Worm (Caenorhabditis elegans) whole organism, late embryonic: ENCODE data around the gene T04C12.1.

ENCODE experiments used
- C08G9.2 ChIP-seq: sonication (generic microtip); optimal IDR thresholded peaks from 2 replicates; lab custom pipeline; 2016; ENCODE audit warnings: mild to moderate bottlenecking, missing genetic modification characterization, moderate library complexity, missing compliant biosample characterization
- T23F11.4 ChIP-seq: fragments of 200-800 bp; sonication (Bioruptor generic); optimal IDR thresholded peaks from 2 replicates; lab custom pipeline; 2018; ENCODE audit warnings: mild to moderate bottlenecking, missing genetic modification characterization, missing compliant biosample characterization
- ceh-14 ChIP-seq: sonication (generic microtip); optimal IDR thresholded peaks from 2 replicates; lab custom pipeline; 2016; ENCODE audit warnings: missing genotype, missing genetic modification characterization, missing compliant biosample characterization
- ceh-18 ChIP-seq: sonication (generic microtip); optimal IDR thresholded peaks from 2 replicates; lab custom pipeline; 2016; ENCODE audit warnings: missing genetic modification characterization, missing compliant biosample characterization
- ceh-19 ChIP-seq: fragments of 200-800 bp; sonication (Bioruptor generic); optimal IDR thresholded peaks from 2 replicates; lab custom pipeline; 2018; ENCODE audit warnings: mild to moderate bottlenecking, missing genetic modification characterization, missing compliant biosample characterization
- ceh-30 ChIP-seq: fragments of 150-350 bp; optimal IDR thresholded peaks from 2 replicates; lab custom pipeline; 2014; ENCODE audit warnings: missing biosample characterization, missing genetic modification characterization
- ceh-31 ChIP-seq: sonication (generic microtip); optimal IDR thresholded peaks from 2 replicates; lab custom pipeline; 2016; ENCODE audit warnings: missing genetic modification characterization, missing compliant biosample characterization
- ceh-34 ChIP-seq: sonication (generic microtip); optimal IDR thresholded peaks from 2 replicates; lab custom pipeline; 2016; ENCODE audit warnings: mild to moderate bottlenecking, missing genetic modification characterization, missing compliant biosample characterization
- ceh-9 ChIP-seq: sonication (generic microtip); optimal IDR thresholded peaks from 2 replicates; lab custom pipeline; 2016; ENCODE audit warnings: mild to moderate bottlenecking, missing genetic modification characterization, inconsistent platforms, missing compliant biosample characterization
- dmd-4 ChIP-seq: sonication (generic microtip); optimal IDR thresholded peaks from 2 replicates; lab custom pipeline; 2016; ENCODE audit warnings: borderline replicate concordance, missing genetic modification characterization, missing compliant biosample characterization
- elt-2 ChIP-seq: sonication (generic microtip); optimal IDR thresholded peaks from 2 replicates; lab custom pipeline; 2016; ENCODE audit warnings: missing genetic modification reagents, missing genetic modification characterization, missing compliant biosample characterization
- ets-4 ChIP-seq: sonication (generic microtip); optimal IDR thresholded peaks from 2 replicates; lab custom pipeline; 2016; ENCODE audit warnings: missing genetic modification characterization, missing compliant biosample characterization
- eyg-1 ChIP-seq: sonication (generic microtip); optimal IDR thresholded peaks from 2 replicates; lab custom pipeline; 2016; ENCODE audit warnings: missing genotype, missing genetic modification characterization, missing compliant biosample characterization
- fkh-6 ChIP-seq: sonication (generic microtip); optimal IDR thresholded peaks from 2 replicates; lab custom pipeline; 2016; ENCODE audit warnings: missing genetic modification characterization, missing compliant biosample characterization
- gmeb-2 ChIP-seq: sonication (generic microtip); optimal IDR thresholded peaks from 2 replicates; lab custom pipeline; 2016; ENCODE audit warnings: missing genetic modification characterization, inconsistent platforms, missing compliant biosample characterization
- hlh-15 ChIP-seq: sonication (generic microtip); optimal IDR thresholded peaks from 2 replicates; lab custom pipeline; 2016; ENCODE audit warnings: missing genetic modification characterization, missing compliant biosample characterization
- hlh-30 ChIP-seq: sonication (generic microtip); optimal IDR thresholded peaks from 2 replicates; lab custom pipeline; 2017; ENCODE audit warnings: antibody characterized with exemption, missing genetic modification characterization, missing compliant biosample characterization; ENCODE audit not compliant: insufficient read depth
- mec-3 ChIP-seq: sonication (generic microtip); optimal IDR thresholded peaks from 2 replicates; lab custom pipeline; 2016; ENCODE audit warnings: borderline replicate concordance, missing genetic modification characterization, missing compliant biosample characterization
- nfya-1 ChIP-seq: sonication (generic microtip); optimal IDR thresholded peaks from 2 replicates; lab custom pipeline; 2017; ENCODE audit warnings: missing genetic modification characterization, mild to moderate bottlenecking, missing compliant biosample characterization, antibody characterized with exemption, moderate library complexity
- nhr-11 ChIP-seq: fragments of 150-350 bp; optimal IDR thresholded peaks from 2 replicates; lab custom pipeline; 2014; ENCODE audit warnings: missing biosample characterization, missing genetic modification characterization
- nhr-232 ChIP-seq: sonication (generic microtip); optimal IDR thresholded peaks from 2 replicates; lab custom pipeline; 2016; ENCODE audit warnings: missing genetic modification characterization, missing compliant biosample characterization
- pax-1 ChIP-seq: fragments of 150-350 bp; optimal IDR thresholded peaks from 2 replicates; lab custom pipeline; 2014; ENCODE audit warnings: missing biosample characterization, missing genetic modification characterization
- pros-1 ChIP-seq: fragments of 150-350 bp; optimal IDR thresholded peaks from 2 replicates; lab custom pipeline; 2014; ENCODE audit warnings: missing biosample characterization, missing genetic modification reagents, missing genetic modification characterization
- ref-2 ChIP-seq: sonication (generic microtip); optimal IDR thresholded peaks from 2 replicates; lab custom pipeline; 2016; ENCODE audit warnings: missing genetic modification characterization, missing compliant biosample characterization
- rnt-1 ChIP-seq: sonication (generic microtip); optimal IDR thresholded peaks from 2 replicates; lab custom pipeline; 2016; ENCODE audit warnings: missing genetic modification characterization, missing compliant biosample characterization
- sdc-2 ChIP-seq: sonication (generic microtip); optimal IDR thresholded peaks from 2 replicates; lab custom pipeline; 2016; ENCODE audit warnings: missing genotype, missing genetic modification characterization, missing compliant biosample characterization
- sox-4 ChIP-seq: sonication (generic microtip); optimal IDR thresholded peaks from 2 replicates; lab custom pipeline; 2017; ENCODE audit warnings: mild to moderate bottlenecking, missing genetic modification characterization, inconsistent platforms, missing compliant biosample characterization
- syd-9 ChIP-seq: sonication (generic microtip); optimal IDR thresholded peaks from 2 replicates; lab custom pipeline; 2016; ENCODE audit warnings: mild to moderate bottlenecking, missing genetic modification characterization, moderate library complexity, missing compliant biosample characterization
- tbx-2 ChIP-seq: sonication (generic microtip); optimal IDR thresholded peaks from 2 replicates; lab custom pipeline; 2016; ENCODE audit warnings: missing genetic modification characterization, missing compliant biosample characterization
- ttx-3 ChIP-seq: sonication (generic microtip); optimal IDR thresholded peaks from 2 replicates; lab custom pipeline; 2016; ENCODE audit warnings: missing genetic modification reagents, missing genetic modification characterization, missing compliant biosample characterization
- unc-42 ChIP-seq: sonication (generic microtip); optimal IDR thresholded peaks from 2 replicates; lab custom pipeline; 2016; ENCODE audit warnings: missing genotype, missing genetic modification characterization, missing compliant biosample characterization
- unc-55 ChIP-seq: sonication (generic microtip); optimal IDR thresholded peaks from 2 replicates; lab custom pipeline; 2017; ENCODE audit warnings: missing biosample characterization, missing genetic modification reagents, missing genetic modification characterization
- ztf-16 ChIP-seq: sonication (generic microtip); optimal IDR thresholded peaks from 2 replicates; lab custom pipeline; 2017; ENCODE audit warnings: missing genetic modification characterization, missing compliant biosample characterization

T04C12.1 gene

DNA sequence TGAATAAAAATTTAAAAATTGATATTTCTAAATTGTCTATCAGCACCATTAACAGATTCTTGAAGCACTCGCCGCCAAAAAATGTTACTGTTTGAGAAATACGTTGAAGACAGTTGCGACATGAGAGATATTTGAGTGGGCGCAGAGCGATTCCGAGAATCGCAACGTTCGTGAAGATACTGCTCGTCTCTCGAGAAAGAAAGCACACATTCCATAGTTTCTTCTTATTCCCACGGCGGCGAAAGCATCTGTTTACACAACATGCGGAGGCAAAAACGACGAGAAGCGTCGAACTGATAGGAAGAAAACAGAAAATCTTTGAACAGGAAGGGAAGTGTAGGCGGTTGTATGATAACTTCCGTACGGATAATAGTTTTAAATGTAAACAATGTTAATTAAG lies 23.4 kb upstream of the T04C12.1 start (continued):
- TF ChIP-seq ttx-3 (tag; lab: Kevin White, UChicago), result no peak

DNA sequence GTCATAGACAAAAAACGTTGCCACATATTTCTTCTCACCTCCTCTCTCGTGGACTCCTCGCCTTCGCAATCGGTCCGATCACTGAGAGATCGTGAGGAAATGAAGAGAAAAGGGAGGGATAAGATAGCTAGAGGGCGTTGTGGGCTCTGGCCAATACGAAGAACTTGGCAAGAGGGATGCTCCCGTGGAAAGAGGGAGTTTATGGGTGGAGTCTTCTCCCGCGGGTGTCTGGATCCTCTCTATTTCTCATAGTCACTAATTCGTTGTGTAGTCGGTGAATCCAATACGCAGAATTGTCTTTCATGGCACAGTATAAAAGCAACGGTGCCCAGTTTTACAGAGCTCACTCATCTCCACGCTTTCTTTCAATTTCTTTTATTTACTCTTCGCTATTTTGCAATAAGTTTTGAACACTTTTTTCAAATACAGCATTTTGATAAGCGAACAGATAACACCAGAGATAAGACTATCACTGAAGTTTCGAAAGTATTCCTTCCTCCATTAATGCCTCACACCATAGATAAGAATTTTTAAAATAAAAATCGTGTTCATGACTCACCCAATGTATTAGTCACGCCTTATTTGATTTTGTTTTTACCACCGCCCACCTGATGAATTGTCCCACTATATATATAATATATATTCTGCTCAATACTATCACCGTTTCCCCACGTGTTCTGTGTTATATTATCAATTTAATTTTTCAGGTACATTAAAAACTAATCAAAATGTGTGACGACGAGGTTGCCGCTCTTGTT lies 21.5 kb upstream of the T04C12.1 start, which contains the start of gene act-1:
Gene act-1, plus strand, starts transcription at position 708 of the 758 bp plus-strand sequence.
- TF ChIP-seq T23F11.4 (GFP tag; lab: Kevin White, UChicago), result no peak
- TF ChIP-seq ref-2 (tag; lab: Kevin White, UChicago), result peak; percentile 56
- peak; percentile 14 for TF ChIP-seq fkh-6 (tag; lab: Kevin White, UChicago)
- TF ChIP-seq mec-3 (tag; lab: Kevin White, UChicago), result no peak
- no peak for TF ChIP-seq ets-4 (tag; lab: Kevin White, UChicago)
- peak; percentile 69 for TF ChIP-seq ceh-34
- TF ChIP-seq nhr-232, result no peak
- peak; percentile 5 for TF ChIP-seq tbx-2 (tag; lab: Kevin White, UChicago)
- TF ChIP-seq syd-9 (tag; lab: Kevin White, UChicago), result peak; percentile 13
- TF ChIP-seq hlh-30, result no peak
- TF ChIP-seq ceh-9 (tag; lab: Kevin White, UChicago), result no peak
- peak; percentile 95 for TF ChIP-seq elt-2 (tag; lab: Kevin White, UChicago)
- peak; percentile 67 for TF ChIP-seq unc-55 (GFP tag; lab: Kevin White, UChicago)
- TF ChIP-seq rnt-1 (tag; lab: Kevin White, UChicago), result peak; percentile 47
- TF ChIP-seq eyg-1, result no peak
- no peak for TF ChIP-seq nhr-11 (tag; lab: Kevin White, UChicago)
- no peak for TF ChIP-seq C08G9.2 (tag; lab: Kevin White, UChicago)
- TF ChIP-seq nfya-1 (tag; lab: Kevin White, UChicago), result peak; percentile 88
- TF ChIP-seq ceh-14 (tag; lab: Kevin White, UChicago), result no peak
- TF ChIP-seq ceh-30 (tag; lab: Kevin White, UChicago), result no peak
- peak; percentile 55 for TF ChIP-seq ceh-31 (tag; lab: Kevin White, UChicago)
- peak; percentile 14 for TF ChIP-seq sdc-2
- TF ChIP-seq ceh-18 (tag; lab: Kevin White, UChicago), result peak; percentile 84
- no peak for TF ChIP-seq hlh-15 (tag; lab: Kevin White, UChicago)

DNA sequence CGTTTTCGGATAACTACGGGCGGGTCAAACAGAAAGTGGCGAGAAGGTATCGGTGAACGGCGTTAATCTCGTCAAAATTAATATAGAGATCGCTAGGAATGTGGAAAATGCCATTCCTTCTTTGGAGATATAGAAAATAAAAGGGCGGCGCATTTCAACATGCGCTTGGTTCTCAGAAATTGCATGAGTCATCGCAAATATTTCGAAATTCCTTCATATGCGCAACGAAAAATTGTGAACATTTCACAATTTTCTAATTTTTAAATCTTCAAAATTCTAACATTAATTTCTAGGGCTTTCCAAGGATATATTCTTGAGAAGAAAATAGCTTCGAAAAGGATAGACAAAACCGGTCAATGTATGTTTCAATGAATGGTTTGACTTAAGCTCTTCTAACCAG lies 19.8 kb upstream of the T04C12.1 start:
- TF ChIP-seq nfya-1 (tag; lab: Kevin White, UChicago) (no peak), gmeb-2 (tag; lab: Kevin White, UChicago) (no peak), dmd-4 (no peak), hlh-30 (no peak), ceh-19 (no peak), T23F11.4 (GFP tag; lab: Kevin White, UChicago) (no peak), pros-1 (tag; lab: Kevin White, UChicago) (no peak), unc-42 (tag; lab: Kevin White, UChicago) (no peak)

DNA sequence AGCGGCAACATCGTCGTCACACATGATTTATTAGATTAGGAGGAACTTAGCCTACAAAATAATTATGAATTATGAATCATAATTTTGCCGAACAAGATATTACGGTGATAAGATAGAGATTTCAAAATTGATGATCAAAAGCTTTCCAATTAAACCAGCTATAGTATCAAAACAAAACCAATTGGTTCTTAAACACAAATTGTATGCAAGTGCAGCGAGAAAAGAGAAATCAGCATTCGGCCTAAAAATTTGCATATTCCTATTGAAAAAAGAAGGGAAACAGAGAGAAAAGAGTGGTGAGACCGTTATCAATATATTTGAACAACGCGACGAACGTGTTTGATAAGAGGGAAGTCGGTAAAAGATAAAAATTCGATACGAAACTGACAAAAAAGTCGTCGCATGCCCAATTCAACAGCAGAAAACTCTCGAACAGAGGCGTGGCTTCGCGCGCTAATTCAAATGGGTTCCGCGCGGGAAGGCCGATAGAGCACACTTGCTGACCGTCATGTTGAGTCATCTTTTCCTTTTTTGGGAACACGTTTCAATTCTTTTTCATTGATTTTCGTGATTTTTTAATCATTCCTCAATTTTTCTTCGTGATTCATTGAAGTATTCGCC lies 19.1 kb upstream of the T04C12.1 start, which contains the start of gene act-2:
Gene act-2, minus strand, starts transcription at position 51 of the 621 bp plus-strand sequence.
- TF ChIP-seq nhr-11 (tag; lab: Kevin White, UChicago) (no peak), pax-1 (peak; percentile 13), pros-1 (tag; lab: Kevin White, UChicago) (no peak), elt-2 (tag; lab: Kevin White, UChicago) (peak; percentile 91), unc-42 (tag; lab: Kevin White, UChicago) (peak; percentile 58), nfya-1 (tag; lab: Kevin White, UChicago) (peak; percentile 40), ztf-16 (tag; lab: Kevin White, UChicago) (peak; percentile 12), rnt-1 (tag; lab: Kevin White, UChicago) (peak; percentile 26), ceh-18 (tag; lab: Kevin White, UChicago) (peak; percentile 32), ceh-31 (tag; lab: Kevin White, UChicago) (peak; percentile 37), T23F11.4 (GFP tag; lab: Kevin White, UChicago) (no peak), tbx-2 (tag; lab: Kevin White, UChicago) (peak; percentile 53), hlh-30 (peak; percentile 8), sox-4 (tag; lab: Kevin White, UChicago) (no peak)
